Fruit fly (Drosophila melanogaster): ENCODE results near the gene CG34436.

DNA sequence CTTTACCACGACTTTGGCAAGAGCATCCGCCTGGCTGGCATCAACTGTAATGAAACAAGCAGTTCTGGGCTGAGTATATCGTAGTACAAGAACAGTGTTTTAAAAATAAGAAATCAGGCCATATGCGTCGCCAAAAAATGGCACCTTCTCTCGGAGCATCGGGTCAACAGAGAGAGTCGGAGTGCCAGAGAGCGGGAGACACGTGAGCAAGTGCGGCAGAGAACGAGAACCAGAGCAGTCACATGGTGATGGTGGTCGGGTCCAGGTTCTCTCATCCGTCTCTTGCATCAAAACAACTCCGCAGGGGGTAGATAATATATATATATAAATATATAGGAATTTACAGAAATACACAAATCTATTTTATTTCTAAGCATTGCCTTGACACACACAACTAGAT, 42.5 kb downstream of the CG34436 start:
- no peak for TF ChIP-seq Mio (GFP tag; optimal IDR thresholded peaks at IDR 0.05)
- no peak for TF ChIP-seq fru (GFP tag; optimal IDR thresholded peaks at IDR 0.05)
- TF ChIP-seq Myc (optimal IDR thresholded peaks at IDR 0.05) = no peak
- no peak for TF ChIP-seq br (GFP tag; optimal IDR thresholded peaks at IDR 0.05)
- no peak for TF ChIP-seq psq (GFP tag; optimal IDR thresholded peaks at IDR 0.05)
- no peak for TF ChIP-seq Hr78 (GFP tag; optimal IDR thresholded peaks at IDR 0.05)
- TF ChIP-seq ey (GFP tag; optimal IDR thresholded peaks at IDR 0.05) = no peak
- no peak for TF ChIP-seq brk (GFP tag; optimal IDR thresholded peaks at IDR 0.05)
- no peak for TF ChIP-seq foxo (GFP tag; optimal IDR thresholded peaks at IDR 0.05)
- TF ChIP-seq lola (GFP tag; optimal IDR thresholded peaks at IDR 0.05) = no peak
- TF ChIP-seq pan (optimal IDR thresholded peaks at IDR 0.05) = no peak
- no peak for TF ChIP-seq Jra (GFP tag; optimal IDR thresholded peaks at IDR 0.05)

Data from whole organism, wandering third instar larva.